Worm (Caenorhabditis elegans) whole organism, L2 larva: ENCODE results near the gene F47B8.2.

Experiments
- C34F6.9 ChIP-seq: fragments of 150-350 bp; optimal IDR thresholded peaks from 2 replicates; lab custom pipeline; 2014; ENCODE audit warnings: missing biosample characterization, missing genetic modification characterization
- F13H6.1 ChIP-seq: sonication (generic microtip); optimal IDR thresholded peaks from 2 replicates; lab custom pipeline; 2016; ENCODE audit warnings: missing genetic modification characterization, missing compliant biosample characterization
- R02D3.7 ChIP-seq: fragments of 150-350 bp; optimal IDR thresholded peaks from 2 replicates; lab custom pipeline; 2014; ENCODE audit warnings: missing biosample characterization, missing genetic modification characterization
- Y55F3AM.14 ChIP-seq: fragments of 200-800 bp; sonication (Bioruptor generic); optimal IDR thresholded peaks from 2 replicates; lab custom pipeline; 2018; ENCODE audit warnings: mild to moderate bottlenecking, missing genetic modification characterization, missing compliant biosample characterization
- aly-2 ChIP-seq: fragments of 150-350 bp; optimal IDR thresholded peaks from 2 replicates; lab custom pipeline; 2014; ENCODE audit warnings: missing biosample characterization, missing genetic modification characterization
- ama-1 ChIP-seq: fragments of 150-350 bp; optimal IDR thresholded peaks from 2 replicates; lab custom pipeline; 2018; ENCODE audit warnings: inconsistent platforms
- ceh-16 ChIP-seq: fragments of 150-350 bp; optimal IDR thresholded peaks from 2 replicates; lab custom pipeline; 2014; ENCODE audit warnings: missing biosample characterization, missing genetic modification characterization
- ceh-82 ChIP-seq: fragments of 150-350 bp; optimal IDR thresholded peaks from 2 replicates; lab custom pipeline; 2014; ENCODE audit warnings: missing biosample characterization, missing genetic modification characterization
- crh-2 ChIP-seq: sonication (generic microtip); optimal IDR thresholded peaks from 2 replicates; lab custom pipeline; 2017; ENCODE audit warnings: missing biosample characterization, missing genetic modification characterization
- dmd-4 ChIP-seq: sonication (generic microtip); optimal IDR thresholded peaks from 2 replicates; lab custom pipeline; 2017; ENCODE audit warnings: missing biosample characterization, missing genetic modification characterization
- egl-27 ChIP-seq: sonication (generic microtip); optimal IDR thresholded peaks from 3 replicates; lab custom pipeline; 2017; ENCODE audit warnings: missing biosample characterization, missing genetic modification reagents, missing genetic modification characterization
- elt-1 ChIP-seq: fragments of 150-350 bp; optimal IDR thresholded peaks from 2 replicates; lab custom pipeline; 2014; ENCODE audit warnings: missing biosample characterization, missing genetic modification characterization
- elt-3 ChIP-seq: sonication (generic microtip); optimal IDR thresholded peaks from 2 replicates; lab custom pipeline; 2017; ENCODE audit warnings: missing biosample characterization, missing genetic modification characterization
- fos-1 ChIP-seq: fragments of 150-350 bp; optimal IDR thresholded peaks from 2 replicates; lab custom pipeline; 2014; ENCODE audit warnings: missing biosample characterization, missing genetic modification characterization
- gmeb-1 ChIP-seq: fragments of 150-350 bp; optimal IDR thresholded peaks from 2 replicates; lab custom pipeline; 2014; ENCODE audit warnings: missing biosample characterization, missing genetic modification characterization
- lin-11 ChIP-seq: fragments of 150-350 bp; sonication (generic microtip); optimal IDR thresholded peaks from 2 replicates; lab custom pipeline; 2014; ENCODE audit warnings: missing biosample characterization, missing genetic modification characterization, inconsistent platforms, mixed read lengths
- lin-13 ChIP-seq: fragments of 150-350 bp; optimal IDR thresholded peaks from 2 replicates; lab custom pipeline; 2014; ENCODE audit warnings: missing biosample characterization, missing genetic modification reagents, missing genetic modification characterization
- lin-39 ChIP-seq: fragments of 150-350 bp; optimal IDR thresholded peaks from 2 replicates; lab custom pipeline; 2014; ENCODE audit warnings: missing biosample characterization, missing genetic modification reagents, missing genetic modification characterization
- lsy-2 ChIP-seq, 2 experiments: fragments of 150-350 bp in 1 of 2; sonication (generic microtip) in 1 of 2; optimal IDR thresholded peaks; 2 replicates each; lab custom pipeline; 2014 to 2017; ENCODE audit warnings: missing biosample characterization in 2 of 2, missing genetic modification characterization in 2 of 2
- mab-5 ChIP-seq: fragments of 150-350 bp; optimal IDR thresholded peaks from 2 replicates; lab custom pipeline; 2014; ENCODE audit warnings: missing biosample characterization, missing genetic modification characterization
- mbf-1 ChIP-seq: sonication (generic microtip); optimal IDR thresholded peaks from 2 replicates; lab custom pipeline; 2017; ENCODE audit warnings: missing biosample characterization, missing genetic modification characterization
- mdl-1 ChIP-seq, 2 experiments: fragments of 150-350 bp in 1 of 2; sonication (generic microtip) in 1 of 2; optimal IDR thresholded peaks; 2 replicates each; lab custom pipeline; 2017; ENCODE audit warnings: missing biosample characterization in 2 of 2, missing genetic modification characterization in 2 of 2
- nhr-10 ChIP-seq: sonication (generic microtip); optimal IDR thresholded peaks from 2 replicates; lab custom pipeline; 2017; ENCODE audit warnings: missing biosample characterization, missing genetic modification characterization
- nhr-11 ChIP-seq: fragments of 150-350 bp; optimal IDR thresholded peaks from 2 replicates; lab custom pipeline; 2014; ENCODE audit warnings: missing biosample characterization, missing genetic modification characterization
- nhr-129 ChIP-seq: fragments of 150-350 bp; optimal IDR thresholded peaks from 2 replicates; lab custom pipeline; 2014; ENCODE audit warnings: missing biosample characterization, missing genetic modification characterization
- nhr-21 ChIP-seq: fragments of 150-350 bp; optimal IDR thresholded peaks from 2 replicates; lab custom pipeline; 2014; ENCODE audit warnings: missing biosample characterization, missing genetic modification characterization
- nhr-23 ChIP-seq: fragments of 150-350 bp; optimal IDR thresholded peaks from 2 replicates; lab custom pipeline; 2014; ENCODE audit warnings: missing biosample characterization, missing genetic modification reagents, missing genetic modification characterization
- nhr-237 ChIP-seq: fragments of 150-350 bp; optimal IDR thresholded peaks from 2 replicates; lab custom pipeline; 2014; ENCODE audit warnings: missing biosample characterization, missing genetic modification characterization
- nhr-25 ChIP-seq: fragments of 150-350 bp; sonication (generic microtip); optimal IDR thresholded peaks from 3 replicates; lab custom pipeline; 2014; ENCODE audit warnings: missing biosample characterization, missing genetic modification characterization
- nhr-6 ChIP-seq: fragments of 150-350 bp; optimal IDR thresholded peaks from 2 replicates; lab custom pipeline; 2014; ENCODE audit warnings: missing biosample characterization, missing genetic modification characterization
- nhr-77 ChIP-seq: fragments of 150-350 bp; optimal IDR thresholded peaks from 2 replicates; lab custom pipeline; 2014; ENCODE audit warnings: missing biosample characterization, missing genetic modification characterization
- peb-1 ChIP-seq: fragments of 150-350 bp; optimal IDR thresholded peaks from 2 replicates; lab custom pipeline; 2014; ENCODE audit warnings: missing biosample characterization, missing genetic modification characterization
- sem-4 ChIP-seq: fragments of 150-350 bp; optimal IDR thresholded peaks from 2 replicates; lab custom pipeline; 2014; ENCODE audit warnings: missing biosample characterization, missing genetic modification reagents, missing genetic modification characterization
- skn-1 ChIP-seq: sonication (generic microtip); optimal IDR thresholded peaks from 2 replicates; lab custom pipeline; 2017; ENCODE audit warnings: missing biosample characterization, missing genetic modification characterization
- sma-3 ChIP-seq: sonication (generic microtip); optimal IDR thresholded peaks from 2 replicates; lab custom pipeline; 2016; ENCODE audit warnings: missing genetic modification reagents, missing genetic modification characterization, missing compliant biosample characterization
- sma-9 ChIP-seq, 2 experiments: fragments of 150-350 bp in 1 of 2; sonication (generic microtip) in 1 of 2; optimal IDR thresholded peaks; 2 replicates each; lab custom pipeline; 2014 to 2016; ENCODE audit warnings: missing genetic modification characterization in 2 of 2, mild to moderate bottlenecking in 1 of 2, missing biosample characterization in 1 of 2, missing compliant biosample characterization in 1 of 2, missing genetic modification reagents in 1 of 2, moderate library complexity in 1 of 2
- snpc-4 ChIP-seq: fragments of 150-350 bp; optimal IDR thresholded peaks from 2 replicates; lab custom pipeline; 2014; ENCODE audit warnings: missing biosample characterization, missing genetic modification characterization
- unc-39 ChIP-seq: fragments of 150-350 bp; optimal IDR thresholded peaks from 2 replicates; lab custom pipeline; 2014; ENCODE audit warnings: missing biosample characterization, missing genetic modification characterization
- unc-55 ChIP-seq: fragments of 150-350 bp; sonication (generic microtip); optimal IDR thresholded peaks from 3 replicates; lab custom pipeline; 2014; ENCODE audit warnings: missing biosample characterization, missing genetic modification reagents, missing genetic modification characterization
- unc-62 ChIP-seq: fragments of 150-350 bp; optimal IDR thresholded peaks from 2 replicates; lab custom pipeline; 2014; ENCODE audit warnings: missing biosample characterization, missing genetic modification reagents, missing genetic modification characterization
- ztf-11 ChIP-seq: sonication (generic microtip); optimal IDR thresholded peaks from 2 replicates; lab custom pipeline; 2017; ENCODE audit warnings: missing biosample characterization, missing genetic modification characterization
- ztf-4 ChIP-seq: fragments of 150-350 bp; optimal IDR thresholded peaks from 2 replicates; lab custom pipeline; 2014; ENCODE audit warnings: missing biosample characterization, missing genetic modification characterization

F47B8.2 gene

DNA sequence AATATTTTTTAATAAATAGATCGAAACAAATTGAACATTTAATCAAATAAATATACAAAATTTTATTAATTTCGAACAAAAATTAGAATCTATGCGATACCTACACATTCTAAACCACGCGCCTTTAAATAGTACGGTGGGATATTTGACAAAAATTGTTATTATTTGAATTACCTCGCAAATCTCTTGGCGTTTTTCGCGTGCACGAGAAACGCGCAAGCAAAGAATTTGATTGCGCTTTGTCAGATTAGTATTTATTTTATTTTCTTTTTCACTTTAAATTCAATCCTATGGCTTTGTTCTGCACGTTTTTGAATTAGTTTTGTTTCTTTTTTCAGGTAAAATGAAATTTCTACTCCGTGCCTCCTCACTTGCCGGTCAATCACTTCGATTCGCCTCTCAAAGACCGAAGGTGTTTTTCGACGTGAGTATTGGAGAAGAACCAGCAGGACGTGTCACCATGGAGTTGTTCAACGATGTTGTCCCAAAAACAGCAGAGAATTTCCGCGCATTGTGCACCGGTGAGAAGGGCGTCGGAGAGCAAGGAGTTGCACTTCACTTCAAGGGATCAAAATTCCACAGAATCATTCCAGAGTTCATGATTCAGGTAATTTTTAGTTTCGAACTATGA, 39.4 kb upstream of the F47B8.2 start, which contains the start of gene cyn-1:
cyn-1 (plus strand) TSS at position 339 of the 631 bp plus-strand sequence.
- TF ChIP-seq nhr-237 (no peak), unc-55 (GFP tag; lab: Kevin White, UChicago) (peak; percentile 88), nhr-25 (tag; lab: Kevin White, UChicago) (peak; percentile 87), snpc-4 (tag; lab: Kevin White, UChicago) (peak; percentile 82), elt-3 (tag; lab: Kevin White, UChicago) (no peak), lin-39 (tag; lab: Kevin White, UChicago) (no peak), crh-2 (tag; lab: Kevin White, UChicago) (peak; percentile 80), nhr-23 (no peak), egl-27 (tag; lab: Kevin White, UChicago) (peak; percentile 46), unc-39 (tag; lab: Kevin White, UChicago) (no peak), lin-13 (peak; percentile 81), dmd-4 (tag; lab: Kevin White, UChicago) (no peak), fos-1 (peak; percentile 48), nhr-21 (peak; percentile 73), nhr-129 (tag; lab: Kevin White, UChicago) (peak; percentile 69), unc-62 (GFP tag; lab: Kevin White, UChicago) (no peak), mdl-1 (tag; optimal IDR thresholded peaks at IDR 0.05; lab: Kevin White, UChicago) (peak in 1 of 2 experiments; percentile 26), aly-2 (no peak), nhr-77 (tag; lab: Kevin White, UChicago) (no peak), nhr-6 (tag; lab: Kevin White, UChicago) (no peak), ama-1 (lab: Kevin White, UChicago) (peak; percentile 78), elt-1 (tag; lab: Kevin White, UChicago) (no peak), sma-3 (GFP tag; lab: Kevin White, UChicago) (peak; percentile 80), ztf-11 (tag; lab: Kevin White, UChicago) (no peak), ztf-4 (tag; lab: Kevin White, UChicago) (no peak), lin-11 (tag; lab: Kevin White, UChicago) (peak; percentile 15), nhr-10 (tag; lab: Kevin White, UChicago) (no peak), nhr-11 (no peak), ceh-16 (tag; lab: Kevin White, UChicago) (peak; percentile 32), R02D3.7 (tag; lab: Kevin White, UChicago) (peak; percentile 49), F13H6.1 (tag; lab: Kevin White, UChicago) (peak; percentile 80), sem-4 (tag; lab: Kevin White, UChicago) (peak; percentile 52), mab-5 (peak; percentile 60), ceh-82 (no peak), mbf-1 (tag; lab: Kevin White, UChicago) (no peak), C34F6.9 (tag; lab: Kevin White, UChicago) (peak; percentile 92), lsy-2 (tag; optimal IDR thresholded peaks at IDR 0.05; lab: Kevin White, UChicago) (peak; percentile 81 to 93), sma-9 (GFP tag; optimal IDR thresholded peaks at IDR 0.05; lab: Kevin White, UChicago) (peak; percentile 86), sma-9 (tag; optimal IDR thresholded peaks at IDR 0.05; lab: Kevin White, UChicago) (no peak), gmeb-1 (peak; percentile 98), peb-1 (tag; lab: Kevin White, UChicago) (no peak)
- TF ChIP-seq, all 48 proteins: peak for 22

DNA sequence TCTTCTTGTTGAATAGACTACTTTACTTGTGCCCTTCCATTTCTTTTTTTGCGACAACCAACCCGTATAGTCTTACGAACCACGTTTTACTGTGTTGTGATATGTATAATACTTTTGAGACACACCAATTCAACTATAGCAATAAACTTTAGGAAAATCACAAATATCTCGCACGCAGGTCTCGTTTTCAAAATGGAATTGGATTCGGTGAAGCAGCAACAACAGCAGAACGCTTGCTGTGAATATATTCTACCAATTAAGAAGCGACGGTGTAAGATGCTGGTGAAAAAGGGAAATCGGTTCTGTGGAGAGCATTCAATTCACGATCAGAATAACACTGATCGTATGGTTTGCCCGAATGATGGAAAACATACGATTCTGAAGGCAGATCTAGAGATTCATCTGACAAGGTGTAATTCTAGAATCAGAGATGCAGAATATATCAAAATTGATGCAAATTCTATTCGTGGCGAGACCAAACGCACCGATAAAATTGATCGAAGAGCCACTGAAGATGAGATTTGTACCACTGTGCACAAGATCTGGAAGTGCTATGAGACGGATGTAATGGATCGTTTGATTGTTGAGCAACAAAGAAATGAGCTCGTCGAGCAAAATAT, 37.9 kb upstream of the F47B8.2 start, which contains the start of gene Y49A3A.3:
Y49A3A.3 (plus strand) TSS at position 153 of the 620 bp plus-strand sequence.
- TF ChIP-seq aly-2: peak; percentile 70
- peak; percentile 37 for TF ChIP-seq lin-13
- peak; percentile 17 for TF ChIP-seq sma-9 (GFP tag; optimal IDR thresholded peaks at IDR 0.05; lab: Kevin White, UChicago)
- TF ChIP-seq sma-9 (tag; optimal IDR thresholded peaks at IDR 0.05; lab: Kevin White, UChicago): no peak
- peak; percentile 49 for TF ChIP-seq nhr-129 (tag; lab: Kevin White, UChicago)
- no peak for TF ChIP-seq nhr-10 (tag; lab: Kevin White, UChicago)
- TF ChIP-seq nhr-25 (tag; lab: Kevin White, UChicago): peak; percentile 44
- TF ChIP-seq elt-1 (tag; lab: Kevin White, UChicago): no peak
- TF ChIP-seq ama-1 (lab: Kevin White, UChicago): peak; percentile 49
- TF ChIP-seq crh-2 (tag; lab: Kevin White, UChicago): peak; percentile 17
- TF ChIP-seq ceh-16 (tag; lab: Kevin White, UChicago): no peak
- no peak for TF ChIP-seq skn-1 (tag; lab: Kevin White, UChicago)
- no peak for TF ChIP-seq mab-5
- no peak for TF ChIP-seq dmd-4 (tag; lab: Kevin White, UChicago)
- peak; percentile 45 for TF ChIP-seq sma-3 (GFP tag; lab: Kevin White, UChicago)
- TF ChIP-seq gmeb-1: peak; percentile 49
- peak; percentile 17 for TF ChIP-seq F13H6.1 (tag; lab: Kevin White, UChicago)
- peak; percentile 62 for TF ChIP-seq Y55F3AM.14
- TF ChIP-seq nhr-77 (tag; lab: Kevin White, UChicago): no peak
